Fruit fly (Drosophila melanogaster) whole organism, embryonic: ENCODE results near the gene MED25.

Source experiments
- Asciz ChIP-seq: fragments of 200-800 bp; sonication (Bioruptor generic); optimal IDR thresholded peaks from 2 replicates; lab custom pipeline; 2017; ENCODE audit warnings: missing biosample characterization, mild to moderate bottlenecking, missing genetic modification characterization, missing genetic modification reagents
- B-H1 ChIP-seq: fragments of 200-800 bp; sonication (Bioruptor generic); IDR thresholded peaks from 3 replicates; pipeline ENCODE4 v1.3.6; 2022; ENCODE audit warnings: missing biosample characterization, missing genetic modification characterization
- CG10267 ChIP-seq: fragments of 200-800 bp; sonication (Bioruptor generic); optimal IDR thresholded peaks from 2 replicates; lab custom pipeline; 2018; ENCODE audit warnings: missing biosample characterization, mild to moderate bottlenecking, missing genetic modification characterization, moderate library complexity
- CG10959 ChIP-seq: fragments of 200-800 bp; sonication (Bioruptor generic); IDR thresholded peaks from 2 replicates; pipeline ENCODE4 v1.3.6; 2022; ENCODE audit warnings: missing biosample characterization, missing genetic modification characterization
- CG11085 ChIP-seq: fragments of 200-800 bp; sonication (Bioruptor generic); IDR thresholded peaks from 2 replicates; pipeline ENCODE4 v1.3.6; 2022; ENCODE audit warnings: missing biosample characterization, missing genetic modification characterization
- CG11695 ChIP-seq: fragments of 200-800 bp; sonication (Bioruptor generic); IDR thresholded peaks from 3 replicates; pipeline ENCODE4 v1.3.6; 2022; ENCODE audit warnings: missing biosample characterization, missing genetic modification characterization
- CG12299 ChIP-seq: fragments of 200-800 bp; sonication (Bioruptor generic); optimal IDR thresholded peaks from 2 replicates; lab custom pipeline; 2018; ENCODE audit warnings: missing biosample characterization, mild to moderate bottlenecking, missing genetic modification characterization
- CG13123 ChIP-seq: fragments of 200-800 bp; sonication (Bioruptor generic); optimal IDR thresholded peaks from 2 replicates; lab custom pipeline; 2016; ENCODE audit warnings: missing biosample characterization, missing genetic modification characterization
- CG13424 ChIP-seq: fragments of 200-800 bp; sonication (Bioruptor generic); optimal IDR thresholded peaks from 2 replicates; lab custom pipeline; 2019; ENCODE audit warnings: missing biosample characterization, mild to moderate bottlenecking, missing genetic modification characterization, moderate library complexity
- CG15514 ChIP-seq: fragments of 200-800 bp; sonication (Bioruptor generic); optimal IDR thresholded peaks from 3 replicates; lab custom pipeline; 2017; ENCODE audit warnings: missing biosample characterization, missing genetic modification characterization, mild to moderate bottlenecking, moderate library complexity, missing genetic modification reagents
- CG17385 ChIP-seq: fragments of 200-800 bp; sonication (Bioruptor generic); optimal IDR thresholded peaks from 3 replicates; lab custom pipeline; 2018; ENCODE audit warnings: missing biosample characterization, mild to moderate bottlenecking, missing genetic modification characterization
- CG17612 ChIP-seq: fragments of 200-800 bp; sonication (Bioruptor generic); IDR thresholded peaks from 2 replicates; pipeline ENCODE4 v1.3.6; 2022; ENCODE audit warnings: missing biosample characterization, missing genetic modification characterization
- CG3065 ChIP-seq: fragments of 200-800 bp; sonication (Bioruptor generic); optimal IDR thresholded peaks from 2 replicates; lab custom pipeline; 2016; ENCODE audit warnings: missing biosample characterization, missing genetic modification characterization
- CG4424 ChIP-seq: fragments of 200-800 bp; sonication (Bioruptor generic); optimal IDR thresholded peaks from 3 replicates; lab custom pipeline; 2016; ENCODE audit warnings: missing biosample characterization, missing genetic modification characterization
- CG5180 ChIP-seq: fragments of 200-800 bp; sonication (Bioruptor generic); optimal IDR thresholded peaks from 3 replicates; lab custom pipeline; 2017; ENCODE audit warnings: missing biosample characterization, missing genetic modification characterization, mild to moderate bottlenecking, moderate library complexity, missing genetic modification reagents
- CG8388 ChIP-seq: fragments of 200-800 bp; sonication (Bioruptor generic); optimal IDR thresholded peaks from 2 replicates; lab custom pipeline; 2019; ENCODE audit warnings: missing biosample characterization, mild to moderate bottlenecking, missing genetic modification characterization, moderate library complexity
- CG9817 ChIP-seq: fragments of 200-800 bp; sonication (Bioruptor generic); optimal IDR thresholded peaks from 2 replicates; lab custom pipeline; 2018; ENCODE audit warnings: missing biosample characterization, mild to moderate bottlenecking, missing genetic modification characterization, moderate library complexity
- D19B ChIP-seq: fragments of 200-800 bp; sonication (Bioruptor generic); optimal IDR thresholded peaks from 2 replicates; lab custom pipeline; 2017; ENCODE audit warnings: missing biosample characterization, mild to moderate bottlenecking, missing genetic modification characterization
- E2f1 ChIP-seq: fragments of 200-800 bp; sonication (Bioruptor generic); IDR thresholded peaks from 2 replicates; pipeline ENCODE4 v1.3.6; 2022; ENCODE audit warnings: missing biosample characterization, missing genetic modification characterization
- Ets97D ChIP-seq: fragments of 200-800 bp; sonication (Bioruptor generic); optimal IDR thresholded peaks from 3 replicates; lab custom pipeline; 2016; ENCODE audit warnings: missing biosample characterization, missing genetic modification characterization
- Hr3 ChIP-seq: fragments of 200-800 bp; sonication (Bioruptor generic); optimal IDR thresholded peaks from 3 replicates; lab custom pipeline; 2016; ENCODE audit warnings: missing biosample characterization, missing genetic modification characterization
- Lhr ChIP-seq: fragments of 200-800 bp; sonication (Bioruptor generic); optimal IDR thresholded peaks from 3 replicates; lab custom pipeline; 2017; ENCODE audit warnings: mild to moderate bottlenecking, missing biosample characterization, missing genetic modification reagents, missing genetic modification characterization
- Lpt ChIP-seq: fragments of >200 bp; optimal IDR thresholded peaks from 2 replicates; lab custom pipeline; 2018; ENCODE audit warnings: missing biosample characterization, missing genetic modification characterization
- MBD-R2 ChIP-seq: fragments of 200-800 bp; sonication (Bioruptor generic); IDR thresholded peaks from 2 replicates; pipeline ENCODE4 v1.3.6; 2022; ENCODE audit warnings: missing biosample characterization, missing genetic modification characterization
- MTF-1 ChIP-seq: fragments of 200-800 bp; sonication (Bioruptor generic); optimal IDR thresholded peaks from 2 replicates; lab custom pipeline; 2018; ENCODE audit warnings: missing biosample characterization, mild to moderate bottlenecking, missing genetic modification characterization, borderline replicate concordance
- Stat92E ChIP-seq, 3 experiments: fragments of >200 bp in 2 of 3; fragments of 200-800 bp in 1 of 3; sonication (Bioruptor generic) in 1 of 3; optimal IDR thresholded peaks; 2 replicates each; lab custom pipeline; 2017 to 2019; ENCODE audit warnings: missing biosample characterization in 3 of 3, missing genetic modification characterization in 3 of 3, mild to moderate bottlenecking in 1 of 3, moderate library complexity in 1 of 3
- Vsx1 ChIP-seq: fragments of 200-800 bp; sonication (Bioruptor generic); optimal IDR thresholded peaks from 2 replicates; lab custom pipeline; 2017; ENCODE audit warnings: missing biosample characterization, mild to moderate bottlenecking, missing genetic modification characterization, missing genetic modification reagents
- YL-1 ChIP-seq: fragments of 200-800 bp; sonication (Bioruptor generic); optimal IDR thresholded peaks from 3 replicates; lab custom pipeline; 2017; ENCODE audit warnings: missing biosample characterization, mild to moderate bottlenecking, missing genetic modification characterization
- cas ChIP-seq: fragments of 200-800 bp; sonication (Bioruptor generic); IDR thresholded peaks from 2 replicates; pipeline ENCODE4 v1.3.6; 2022; ENCODE audit warnings: missing biosample characterization, missing genetic modification characterization
- cato ChIP-seq: fragments of 200-800 bp; sonication (Bioruptor generic); optimal IDR thresholded peaks from 2 replicates; lab custom pipeline; 2016; ENCODE audit warnings: missing biosample characterization, missing genetic modification characterization, borderline replicate concordance
- chn ChIP-seq: fragments of 200-800 bp; sonication (Bioruptor generic); optimal IDR thresholded peaks from 2 replicates; lab custom pipeline; 2016; ENCODE audit warnings: missing biosample characterization, missing genetic modification characterization
- crp ChIP-seq, 2 experiments: fragments of 200-800 bp; sonication (Bioruptor generic); optimal IDR thresholded peaks; 2 replicates in 1 of 2; 3 replicates in 1 of 2; lab custom pipeline; 2017; ENCODE audit warnings: missing biosample characterization in 2 of 2, missing genetic modification characterization in 2 of 2, mild to moderate bottlenecking in 1 of 2, moderate library complexity in 1 of 2
- en ChIP-seq: fragments of 200-800 bp; sonication (Bioruptor generic); optimal IDR thresholded peaks from 2 replicates; lab custom pipeline; 2016; ENCODE audit warnings: missing biosample characterization, missing genetic modification characterization
- exex ChIP-seq: fragments of 200-800 bp; sonication (Bioruptor generic); optimal IDR thresholded peaks from 4 replicates; lab custom pipeline; 2018; ENCODE audit warnings: missing biosample characterization, mild to moderate bottlenecking, missing genetic modification characterization, moderate library complexity
- jumu ChIP-seq: fragments of 200-800 bp; sonication (Bioruptor generic); optimal IDR thresholded peaks from 3 replicates; lab custom pipeline; 2016; ENCODE audit warnings: missing biosample characterization, missing genetic modification characterization
- pzg ChIP-seq: fragments of 200-800 bp; sonication (Bioruptor generic); optimal IDR thresholded peaks from 3 replicates; lab custom pipeline; 2018; ENCODE audit warnings: missing biosample characterization, mild to moderate bottlenecking, missing genetic modification characterization, moderate library complexity
- rib ChIP-seq: fragments of 200-800 bp; sonication (Bioruptor generic); IDR thresholded peaks from 2 replicates; pipeline ENCODE4 v1.3.6; 2022; ENCODE audit warnings: missing biosample characterization, missing genetic modification characterization
- run ChIP-seq: fragments of 200-800 bp; sonication (Bioruptor generic); optimal IDR thresholded peaks from 3 replicates; lab custom pipeline; 2018; ENCODE audit warnings: missing biosample characterization, mild to moderate bottlenecking, missing genetic modification characterization
- sc ChIP-seq, 3 experiments: fragments of >200 bp in 2 of 3; fragments of 200-800 bp in 1 of 3; sonication (Bioruptor generic) in 1 of 3; optimal IDR thresholded peaks; 2 replicates in 2 of 3; 3 replicates in 1 of 3; lab custom pipeline; 2017; ENCODE audit warnings: mild to moderate bottlenecking in 1 of 3, missing biosample characterization in 1 of 3, missing genetic modification characterization in 1 of 3, missing genetic modification reagents in 1 of 3
- sens-2 ChIP-seq: fragments of 200-800 bp; sonication (Bioruptor generic); IDR thresholded peaks from 2 replicates; pipeline ENCODE4 v1.3.6; 2022; ENCODE audit warnings: missing biosample characterization, missing genetic modification characterization
- sim ChIP-seq: fragments of 200-800 bp; sonication (Bioruptor generic); IDR thresholded peaks from 2 replicates; pipeline ENCODE4 v1.3.6; 2022; ENCODE audit warnings: missing biosample characterization, missing genetic modification characterization
- slou ChIP-seq: fragments of 200-800 bp; sonication (Bioruptor generic); optimal IDR thresholded peaks from 3 replicates; lab custom pipeline; 2016; ENCODE audit warnings: missing biosample characterization, missing genetic modification characterization
- slp2 ChIP-seq: fragments of 200-800 bp; sonication (Bioruptor generic); optimal IDR thresholded peaks from 2 replicates; lab custom pipeline; 2016; ENCODE audit warnings: missing biosample characterization, missing genetic modification characterization
- sqz ChIP-seq: fragments of 200-800 bp; sonication (Bioruptor generic); optimal IDR thresholded peaks from 3 replicates; lab custom pipeline; 2018; ENCODE audit warnings: missing biosample characterization, mild to moderate bottlenecking, missing genetic modification characterization
- sr ChIP-seq: fragments of 200-800 bp; sonication (Bioruptor generic); IDR thresholded peaks from 3 replicates; pipeline ENCODE4 v1.3.6; 2022; ENCODE audit warnings: missing biosample characterization, missing genetic modification characterization
- sug ChIP-seq: fragments of 200-800 bp; optimal IDR thresholded peaks from 2 replicates; lab custom pipeline; 2019; ENCODE audit warnings: missing biosample characterization, mild to moderate bottlenecking, missing genetic modification characterization, moderate library complexity
- tna ChIP-seq: fragments of 200-800 bp; sonication (Bioruptor generic); IDR thresholded peaks from 2 replicates; pipeline ENCODE4 v1.3.6; 2022; ENCODE audit warnings: missing biosample characterization, missing genetic modification characterization; ENCODE audit not compliant: partially characterized antibody
- toy ChIP-seq: fragments of 200-800 bp; sonication (Bioruptor generic); IDR thresholded peaks from 2 replicates; pipeline ENCODE4 v1.3.6; 2022; ENCODE audit warnings: missing biosample characterization, missing genetic modification characterization
- ttk ChIP-seq: fragments of 200-800 bp; sonication (Bioruptor generic); IDR thresholded peaks from 2 replicates; pipeline ENCODE4 v2.1.2; 2022; ENCODE audit warnings: missing biosample characterization, missing genetic modification characterization
- twi ChIP-seq: fragments of 200-800 bp; optimal IDR thresholded peaks from 2 replicates; lab custom pipeline; 2019; ENCODE audit warnings: missing biosample characterization, mild to moderate bottlenecking, missing genetic modification characterization, moderate library complexity

MED25 gene

DNA sequence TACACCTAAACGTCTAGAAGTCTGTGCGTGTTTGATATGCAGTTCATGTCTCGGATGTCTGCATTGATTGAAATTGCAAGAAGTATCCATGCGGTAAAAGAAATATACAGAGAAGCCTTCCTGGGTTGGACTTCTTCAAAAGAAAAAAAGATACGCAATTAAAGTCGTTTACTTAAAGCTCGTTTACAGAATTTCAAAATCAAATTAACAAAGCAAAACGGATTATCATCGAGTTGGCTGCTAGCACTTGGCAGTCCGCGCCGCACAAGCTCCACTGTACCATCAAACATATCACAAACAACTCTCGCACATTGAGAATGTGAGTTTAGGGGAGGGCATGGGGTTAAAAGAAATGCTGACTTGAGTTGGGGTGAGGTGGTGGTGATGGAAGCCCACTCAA lies 10.3 kb upstream of the MED25 start (continued):
- peak; percentile 66 for TF ChIP-seq B-H1 (GFP tag; lab: Robert Waterston, UW)
- peak; percentile 20 for TF ChIP-seq CG15514
- no peak for TF ChIP-seq Ets97D (GFP tag; lab: Kevin White, UChicago)
- peak; percentile 1 for TF ChIP-seq sug (tag; lab: Kevin White, UChicago)
- no peak for TF ChIP-seq toy (GFP tag; lab: Robert Waterston, UW)
- peak; percentile 43 for TF ChIP-seq CG12299
- peak; percentile 78 for TF ChIP-seq ttk (GFP tag; lab: Robert Waterston, UW)
- 0 out of 2 replicates have a peak, but pooled peaks have one; percentile 37 for TF ChIP-seq cas (GFP tag; lab: Robert Waterston, UW)
- peak; percentile 75 for TF ChIP-seq CG4424 (GFP tag; lab: Kevin White, UChicago)
- TF ChIP-seq chn (GFP tag; lab: Kevin White, UChicago), result peak; percentile 68
- peak; percentile 14 for TF ChIP-seq twi
- TF ChIP-seq pzg, result no peak
- TF ChIP-seq CG17612 (GFP tag; lab: Robert Waterston, UW), result no peak
- TF ChIP-seq sc (optimal IDR thresholded peaks at IDR 0.05; lab: Kevin White, UChicago), result no peak
- TF ChIP-seq sc (GFP tag; optimal IDR thresholded peaks at IDR 0.05; lab: Kevin White, UChicago), result peak; percentile 70
- TF ChIP-seq sqz (GFP tag; lab: Kevin White, UChicago), result no peak
- TF ChIP-seq D19B (GFP tag; lab: Kevin White, UChicago), result no peak
- no peak for TF ChIP-seq crp (GFP tag; optimal IDR thresholded peaks at IDR 0.05; lab: Kevin White, UChicago)
- TF ChIP-seq CG10267 (tag; lab: Kevin White, UChicago), result peak; percentile 74
- TF ChIP-seq run, result peak; percentile 20
- TF ChIP-seq YL-1 (GFP tag; lab: Kevin White, UChicago), result no peak
- TF ChIP-seq exex (tag; lab: Kevin White, UChicago), result no peak
- no peak for TF ChIP-seq MBD-R2
- peak; percentile 64 for TF ChIP-seq E2f1
- no peak for TF ChIP-seq Lpt (GFP tag; lab: Kevin White, UChicago)
- peak; percentile 81 for TF ChIP-seq jumu
- peak; percentile 72 for TF ChIP-seq Asciz (GFP tag; lab: Kevin White, UChicago)
- no peak for TF ChIP-seq sim (GFP tag; lab: Robert Waterston, UW)
- TF ChIP-seq CG10959 (GFP tag; lab: Robert Waterston, UW), result peak; percentile 83
- peak; percentile 38 for TF ChIP-seq en
- no peak for TF ChIP-seq tna (GFP tag; lab: Robert Waterston, UW)
- TF ChIP-seq rib, result no peak
- TF ChIP-seq slp2 (GFP tag; lab: Kevin White, UChicago), result peak; percentile 70
- TF ChIP-seq CG13424 (tag; lab: Kevin White, UChicago), result peak; percentile 74
- peak; percentile 21 for TF ChIP-seq Vsx1 (GFP tag; lab: Kevin White, UChicago)
- TF ChIP-seq CG17385 (GFP tag; lab: Kevin White, UChicago), result peak; percentile 66
- no peak for TF ChIP-seq slou (GFP tag; lab: Kevin White, UChicago)
- 0 out of 3 replicates have a peak, but pooled peaks have one; percentile 12 for TF ChIP-seq CG11695 (GFP tag; lab: Robert Waterston, UW)
- TF ChIP-seq CG9817, result peak; percentile 64
- TF ChIP-seq sens-2 (GFP tag; lab: Robert Waterston, UW), result peak; percentile 46; the same call in 1 of the 2 replicates
- peak; percentile 20; the same call in 1 of the 3 replicates for TF ChIP-seq sr (GFP tag; lab: Robert Waterston, UW)
- TF ChIP-seq Stat92E (GFP tag; optimal IDR thresholded peaks at IDR 0.05; lab: Kevin White, UChicago), result no peak
- TF ChIP-seq cato (GFP tag; lab: Kevin White, UChicago), result peak; percentile 62
- TF ChIP-seq CG13123, result peak; percentile 28
- peak; percentile 32 for TF ChIP-seq Lhr (GFP tag; lab: Kevin White, UChicago)
- no peak; the same call in 1 of the 2 replicates for TF ChIP-seq CG11085 (GFP tag; lab: Robert Waterston, UW)
- TF ChIP-seq CG8388, result peak; percentile 71
- TF ChIP-seq CG5180, result peak; percentile 51
- TF ChIP-seq MTF-1 (GFP tag; lab: Kevin White, UChicago), result no peak
- TF ChIP-seq Hr3 (GFP tag; lab: Kevin White, UChicago), result peak; percentile 64
- TF ChIP-seq CG3065 (GFP tag; lab: Kevin White, UChicago), result peak; percentile 55
